Worm (Caenorhabditis elegans) whole organism, L4/young adult: ENCODE results near the gene C09H10.4.

Experiments
- W03F9.2 ChIP-seq: fragments of 150-350 bp; optimal IDR thresholded peaks from 2 replicates; lab custom pipeline; 2014; ENCODE audit warnings: missing biosample characterization, missing genetic modification characterization
- dao-5 ChIP-seq: sonication (generic microtip); optimal IDR thresholded peaks from 2 replicates; lab custom pipeline; 2016; ENCODE audit warnings: missing genotype, missing genetic modification characterization, moderate library complexity, missing compliant biosample characterization
- him-1 ChIP-seq: sonication (generic microtip); optimal IDR thresholded peaks from 2 replicates; lab custom pipeline; 2016; ENCODE audit warnings: missing genotype, missing genetic modification reagents, missing genetic modification characterization, missing compliant biosample characterization

The C09H10.4 gene

DNA sequence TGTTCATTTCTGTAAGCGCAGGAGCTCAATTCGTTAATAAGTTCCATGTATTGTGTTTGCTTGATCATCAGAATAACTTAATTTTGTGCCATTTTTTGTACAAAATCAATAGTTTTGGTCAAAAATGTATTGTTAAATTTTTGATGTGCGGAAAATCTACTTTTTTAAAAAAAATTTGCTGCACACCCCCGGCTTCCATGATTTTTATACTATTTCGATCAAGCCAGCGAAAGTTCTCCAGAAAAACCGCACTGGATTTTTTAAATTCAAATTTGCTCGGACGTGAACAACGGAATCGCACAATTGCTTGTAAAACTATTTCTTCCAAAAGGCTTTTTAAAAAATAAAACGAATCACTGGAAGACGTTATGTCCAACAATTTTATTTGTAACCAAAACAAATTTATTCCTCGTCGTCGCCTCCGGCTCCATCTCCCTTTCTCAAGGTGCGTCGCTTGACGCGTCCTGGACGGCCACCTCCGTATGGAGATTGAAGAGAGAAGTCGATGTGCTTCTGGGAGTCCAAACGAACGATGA is 25.2 kb downstream of the C09H10.4 start:
- TF ChIP-seq dao-5 (tag; lab: Kevin White, UChicago) (no peak), W03F9.2 (tag; lab: Kevin White, UChicago) (no peak), him-1 (tag; lab: Kevin White, UChicago) (no peak)

- TF ChIP-seq dao-5 (tag; lab: Kevin White, UChicago) (no peak), W03F9.2 (tag; lab: Kevin White, UChicago) (peak; percentile 63), him-1 (tag; lab: Kevin White, UChicago) (no peak)
Observed at ce11 chrII:11126312-11127000, 26.5 kb downstream of the C09H10.4 start, which contains the start of the genes rps-9 and lsm-1. Gene rps-9, minus strand, starts transcription at chrII:11126362. Gene lsm-1, plus strand, starts transcription at chrII:11126950.

- TF ChIP-seq him-1 (tag; lab: Kevin White, UChicago) (no peak), W03F9.2 (tag; lab: Kevin White, UChicago) (no peak)
Observed at ce11 chrII:11127364-11127763, 27.4 kb downstream of the C09H10.4 start, which contains the start of gene F40F8.1. Gene F40F8.1, plus strand, starts transcription at chrII:11127664.

DNA sequence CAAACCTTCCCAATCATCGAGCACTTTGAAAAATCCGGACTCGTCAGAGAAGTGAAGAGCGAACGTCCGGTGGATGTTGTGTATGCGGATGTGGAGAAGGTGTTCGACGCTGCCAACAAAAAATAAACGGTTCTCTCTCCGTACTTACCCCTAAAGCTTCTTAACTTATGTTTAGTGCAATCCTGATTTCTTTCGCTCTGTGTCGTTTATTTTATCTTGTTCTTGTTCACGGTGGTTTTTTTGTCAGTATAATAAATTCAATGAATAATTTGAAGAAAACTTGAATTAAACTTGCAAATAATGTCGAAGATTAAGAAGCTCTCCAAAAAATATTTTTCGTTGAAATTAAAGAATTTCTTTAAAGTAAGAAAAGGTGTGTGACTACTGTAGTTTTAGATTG is 29.0 kb downstream of the C09H10.4 start, which contains the start of gene F40F8.3:
Gene F40F8.3, plus strand, starts transcription at position 301 of the 400 bp plus-strand sequence.
- TF ChIP-seq W03F9.2 (tag; lab: Kevin White, UChicago) (no peak), dao-5 (tag; lab: Kevin White, UChicago) (no peak), him-1 (tag; lab: Kevin White, UChicago) (no peak)

- TF ChIP-seq W03F9.2 (tag; lab: Kevin White, UChicago): no peak
- TF ChIP-seq him-1 (tag; lab: Kevin White, UChicago): no peak
- TF ChIP-seq dao-5 (tag; lab: Kevin White, UChicago): no peak
Observed at ce11 chrII:11129517-11129916, 29.6 kb downstream of the C09H10.4 start, which contains the start of gene F40F8.12. Gene F40F8.12, plus strand, starts transcription at chrII:11129817.

DNA sequence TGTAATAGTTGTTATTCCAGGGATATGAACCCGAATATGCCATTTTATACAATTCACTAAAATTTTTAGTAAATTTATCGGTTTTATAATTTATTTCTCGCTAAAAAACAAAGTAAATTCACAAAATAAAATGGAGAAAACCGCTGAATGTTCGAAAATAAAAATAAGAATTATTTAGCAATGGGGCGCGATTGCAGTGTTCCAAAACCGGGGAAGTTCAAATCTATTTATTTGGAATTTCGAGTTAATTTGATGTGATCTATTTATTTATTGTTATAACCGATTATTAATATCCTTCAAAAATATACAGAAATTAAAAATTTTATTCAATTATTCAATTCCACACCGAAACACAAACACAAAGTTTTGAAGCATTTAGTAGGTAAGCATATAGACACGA is 32.6 kb downstream of the C09H10.4 start, which contains the start of gene F40F8.11:
Gene F40F8.11, minus strand, starts transcription at position 49 of the 400 bp plus-strand sequence.
- TF ChIP-seq W03F9.2 (tag; lab: Kevin White, UChicago) (peak; percentile 4), dao-5 (tag; lab: Kevin White, UChicago) (no peak)

- no peak for TF ChIP-seq W03F9.2 (tag; lab: Kevin White, UChicago)
- no peak for TF ChIP-seq him-1 (tag; lab: Kevin White, UChicago)
- no peak for TF ChIP-seq dao-5 (tag; lab: Kevin White, UChicago)
Observed at ce11 chrII:11134828-11135227, 34.9 kb downstream of the C09H10.4 start, which contains the start of gene F40F8.5. Gene F40F8.5, minus strand, starts transcription at chrII:11134928.

DNA sequence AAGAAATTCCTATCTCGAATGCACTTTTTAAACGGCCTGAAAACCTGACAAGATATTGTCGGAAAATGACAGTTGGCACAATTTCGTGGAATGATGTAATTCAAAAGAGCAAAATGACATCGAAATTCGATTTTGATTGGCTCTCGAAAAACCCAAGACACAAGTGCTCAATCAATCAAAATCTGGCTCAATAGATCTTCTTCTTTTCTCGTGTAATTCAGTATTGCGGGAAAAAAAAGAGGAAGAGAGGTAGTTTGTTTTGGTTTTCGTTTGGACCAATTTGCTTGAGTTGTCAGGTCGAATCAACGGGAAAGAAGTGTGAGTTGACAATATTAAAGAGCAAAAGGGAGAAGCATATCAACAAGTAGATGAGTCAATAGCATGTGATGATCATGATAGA is 35.8 kb downstream of the C09H10.4 start:
- TF ChIP-seq W03F9.2 (tag; lab: Kevin White, UChicago) (no peak), dao-5 (tag; lab: Kevin White, UChicago) (no peak), him-1 (tag; lab: Kevin White, UChicago) (no peak)

ce11 chrII:11140140-11140539 is 40.2 kb downstream of the C09H10.4 start, which contains the start of gene F40F8.4:
Gene F40F8.4, minus strand, starts transcription at chrII:11140240.
- no peak for TF ChIP-seq dao-5 (tag; lab: Kevin White, UChicago)
- TF ChIP-seq him-1 (tag; lab: Kevin White, UChicago): no peak
- no peak for TF ChIP-seq W03F9.2 (tag; lab: Kevin White, UChicago)

ce11 chrII:11142571-11142970 is 42.6 kb downstream of the C09H10.4 start, which contains the start of gene arrd-6:
Gene arrd-6, plus strand, starts transcription at chrII:11142739.
- no peak for TF ChIP-seq W03F9.2 (tag; lab: Kevin White, UChicago)
- no peak for TF ChIP-seq him-1 (tag; lab: Kevin White, UChicago)
- no peak for TF ChIP-seq dao-5 (tag; lab: Kevin White, UChicago)
